Worm (Caenorhabditis elegans): Measurements from ENCODE around the gene W03C9.6.

The W03C9.6 gene

DNA sequence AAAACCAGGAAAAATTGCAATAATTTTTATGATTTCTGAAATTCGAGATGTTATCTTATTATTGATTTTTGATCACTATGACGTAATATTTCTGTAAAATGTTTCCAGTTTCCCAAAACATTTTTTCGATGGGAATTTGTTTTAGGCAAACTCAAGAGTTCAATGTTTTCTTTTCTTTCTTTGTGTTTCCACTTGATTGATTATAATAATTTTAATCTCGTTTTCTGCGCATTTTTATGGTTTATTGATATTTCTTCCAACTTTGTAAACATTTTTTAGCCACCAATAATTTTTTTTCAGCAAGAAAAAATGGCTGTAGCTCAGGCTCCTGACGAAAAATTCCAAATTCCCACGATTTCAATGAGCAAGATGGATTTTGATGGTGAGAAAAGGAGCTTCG lies at the start of gene W03C9.6:
TSS of gene W03C9.6 (plus strand) at position 301 of the 400 bp plus-strand sequence.
- TF ChIP-seq nhr-10 (tag; optimal IDR thresholded peaks at IDR 0.05) (no peak), ZK546.5 (tag; optimal IDR thresholded peaks at IDR 0.05) (no peak), aly-2 (tag; optimal IDR thresholded peaks at IDR 0.05) (no peak), fos-1 (tag; optimal IDR thresholded peaks at IDR 0.05) (no peak), Y55F3AM.14 (GFP tag; optimal IDR thresholded peaks at IDR 0.05) (no peak), snpc-4 (tag; optimal IDR thresholded peaks at IDR 0.05) (no peak), nhr-25 (tag; optimal IDR thresholded peaks at IDR 0.05) (no peak)

DNA sequence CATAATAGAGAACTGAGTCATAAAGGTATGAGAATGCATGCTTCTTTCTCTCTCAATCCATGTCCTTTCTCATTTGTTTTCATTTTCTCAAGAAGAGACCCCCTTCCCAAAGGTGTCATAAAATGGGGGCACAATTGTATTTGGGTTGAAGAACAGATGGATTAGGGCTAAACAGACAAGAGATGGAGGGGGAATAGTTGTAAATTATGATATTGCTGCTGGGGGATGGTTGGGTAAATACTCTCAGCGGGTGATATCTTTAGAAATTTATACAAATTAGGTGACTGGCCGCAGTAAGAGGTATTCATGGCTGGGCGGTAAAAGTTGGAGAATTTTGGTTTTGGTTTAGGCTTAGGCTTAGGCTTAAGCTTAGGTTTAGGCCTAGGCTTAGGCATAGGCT lies 49.3 kb upstream of the W03C9.6 start:
- TF ChIP-seq ceh-82 (tag; optimal IDR thresholded peaks at IDR 0.05) (no peak), ama-1 (optimal IDR thresholded peaks at IDR 0.05) (no peak), snpc-4 (tag; optimal IDR thresholded peaks at IDR 0.05) (no peak), ztf-1 (GFP tag; conservative IDR thresholded peaks at IDR 0.05) (no peak), R02D3.7 (tag; optimal IDR thresholded peaks at IDR 0.05) (no peak), ztf-4 (tag; optimal IDR thresholded peaks at IDR 0.05) (no peak), peb-1 (tag; optimal IDR thresholded peaks at IDR 0.05) (no peak), lin-11 (tag; optimal IDR thresholded peaks at IDR 0.05) (no peak), nhr-23 (tag; optimal IDR thresholded peaks at IDR 0.05) (no peak), dmd-4 (tag; optimal IDR thresholded peaks at IDR 0.05) (no peak)

DNA sequence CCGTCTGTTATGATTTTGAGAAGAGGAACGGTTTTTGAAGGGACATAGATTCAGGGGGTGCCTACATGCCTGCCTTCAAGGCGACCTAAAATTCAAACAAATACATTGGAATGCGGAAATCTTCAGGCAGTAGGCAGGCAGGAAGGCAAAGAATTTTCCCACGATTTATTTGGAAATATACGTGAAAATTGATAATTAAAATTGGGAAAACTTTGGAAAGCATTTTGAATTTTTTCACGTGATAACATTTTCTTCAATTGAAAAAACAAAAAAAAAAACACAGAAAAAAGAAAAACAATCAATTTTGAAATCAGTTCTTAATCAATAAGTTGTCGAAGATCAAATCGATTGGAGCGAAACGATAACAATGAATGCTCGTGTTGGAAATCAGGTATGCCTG lies 48.1 kb upstream of the W03C9.6 start, which contains the start of gene ZK930.4:
TSS of gene ZK930.4 (plus strand) at position 301 of the 400 bp plus-strand sequence.
- TF ChIP-seq egl-27 (tag; optimal IDR thresholded peaks at IDR 0.05) (no peak), unc-62 (GFP tag; optimal IDR thresholded peaks at IDR 0.05) (no peak), ceh-16 (tag; optimal IDR thresholded peaks at IDR 0.05) (no peak), nhr-77 (tag; optimal IDR thresholded peaks at IDR 0.05) (no peak), ztf-11 (tag; optimal IDR thresholded peaks at IDR 0.05) (no peak), F13H6.1 (tag; optimal IDR thresholded peaks at IDR 0.05) (no peak), R02D3.7 (tag; optimal IDR thresholded peaks at IDR 0.05) (no peak), nhr-129 (tag; optimal IDR thresholded peaks at IDR 0.05) (no peak), mdl-1 (tag; optimal IDR thresholded peaks at IDR 0.05) (no peak), lin-11 (tag; optimal IDR thresholded peaks at IDR 0.05) (no peak), ZK546.5 (tag; optimal IDR thresholded peaks at IDR 0.05) (no peak), sem-4 (tag; optimal IDR thresholded peaks at IDR 0.05) (no peak), elt-3 (tag; optimal IDR thresholded peaks at IDR 0.05) (no peak), nhr-6 (tag; optimal IDR thresholded peaks at IDR 0.05) (no peak), ama-1 (optimal IDR thresholded peaks at IDR 0.05) (no peak)

DNA sequence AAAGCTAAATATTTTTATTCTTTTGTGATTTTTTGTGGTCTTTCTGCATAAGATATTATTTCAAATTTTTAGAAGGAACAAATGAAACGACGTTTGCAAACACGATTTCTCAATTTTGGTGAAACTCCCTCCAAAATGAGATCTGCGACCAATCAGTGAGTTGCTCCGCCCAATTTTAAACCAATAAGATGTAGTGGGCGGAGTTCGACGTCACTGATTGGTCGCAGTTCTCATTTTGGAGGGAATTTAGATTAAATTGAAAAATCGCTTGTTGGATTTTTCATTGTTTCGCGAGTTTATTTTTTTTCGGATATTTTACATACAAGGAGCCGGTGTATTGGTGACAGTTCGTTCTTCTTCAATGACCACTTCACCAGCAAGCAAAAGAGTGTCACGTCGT lies 43.7 kb upstream of the W03C9.6 start:
- TF ChIP-seq F13H6.1 (tag; optimal IDR thresholded peaks at IDR 0.05) (no peak), dmd-4 (tag; optimal IDR thresholded peaks at IDR 0.05) (no peak), nhr-10 (tag; optimal IDR thresholded peaks at IDR 0.05) (no peak), lin-13 (GFP tag; optimal IDR thresholded peaks at IDR 0.05) (no peak), sem-4 (tag; optimal IDR thresholded peaks at IDR 0.05) (no peak), unc-55 (GFP tag; optimal IDR thresholded peaks at IDR 0.05) (no peak), ama-1 (optimal IDR thresholded peaks at IDR 0.05) (no peak), peb-1 (tag; optimal IDR thresholded peaks at IDR 0.05) (no peak), sma-3 (GFP tag; optimal IDR thresholded peaks at IDR 0.05) (no peak), ztf-11 (tag; optimal IDR thresholded peaks at IDR 0.05) (no peak), ZK546.5 (tag; optimal IDR thresholded peaks at IDR 0.05) (no peak)

DNA sequence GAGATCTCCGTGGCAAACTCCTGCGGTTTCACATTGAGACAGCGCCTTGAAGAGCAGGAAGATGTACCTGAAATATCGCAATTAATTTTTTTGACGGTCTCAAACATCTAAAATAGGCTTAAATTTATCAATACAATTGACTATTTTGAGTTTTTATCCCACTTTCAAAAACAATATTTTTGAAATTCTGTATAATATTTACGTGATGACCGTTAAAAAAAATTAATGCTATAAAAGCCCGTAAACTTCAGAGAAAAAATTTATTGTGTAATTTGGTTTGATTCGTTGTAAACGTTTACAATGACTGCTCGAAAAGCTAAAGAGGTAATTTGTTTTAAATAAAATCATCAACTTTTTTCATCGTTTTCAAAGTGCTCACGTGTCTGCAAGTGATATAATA lies 40.0 kb upstream of the W03C9.6 start, which contains the start of gene ZK930.7:
TSS of gene ZK930.7 (plus strand) at position 301 of the 400 bp plus-strand sequence.
- TF ChIP-seq unc-62 (GFP tag; optimal IDR thresholded peaks at IDR 0.05): no peak
- TF ChIP-seq snpc-4 (tag; optimal IDR thresholded peaks at IDR 0.05): no peak
- no peak for TF ChIP-seq nhr-237 (tag; optimal IDR thresholded peaks at IDR 0.05)
- TF ChIP-seq ZK546.5 (tag; optimal IDR thresholded peaks at IDR 0.05): no peak
- no peak for TF ChIP-seq skn-1 (tag; optimal IDR thresholded peaks at IDR 0.05)
- no peak for TF ChIP-seq ztf-1 (GFP tag; conservative IDR thresholded peaks at IDR 0.05)
- no peak for TF ChIP-seq nhr-129 (tag; optimal IDR thresholded peaks at IDR 0.05)
- TF ChIP-seq lin-39 (tag; optimal IDR thresholded peaks at IDR 0.05): no peak
- no peak for TF ChIP-seq sma-9 (GFP tag; optimal IDR thresholded peaks at IDR 0.05)
- no peak for TF ChIP-seq sma-9 (tag; optimal IDR thresholded peaks at IDR 0.05)
- TF ChIP-seq gmeb-1 (tag; optimal IDR thresholded peaks at IDR 0.05): no peak
- no peak for TF ChIP-seq ama-1 (optimal IDR thresholded peaks at IDR 0.05)
- no peak for TF ChIP-seq C34F6.9 (tag; optimal IDR thresholded peaks at IDR 0.05)
- TF ChIP-seq ceh-16 (tag; optimal IDR thresholded peaks at IDR 0.05): no peak
- no peak for TF ChIP-seq nhr-21 (tag; optimal IDR thresholded peaks at IDR 0.05)
- no peak for TF ChIP-seq nhr-25 (tag; optimal IDR thresholded peaks at IDR 0.05)
- no peak for TF ChIP-seq lin-13 (GFP tag; optimal IDR thresholded peaks at IDR 0.05)
- no peak for TF ChIP-seq F13H6.1 (tag; optimal IDR thresholded peaks at IDR 0.05)
- no peak for TF ChIP-seq sem-4 (tag; optimal IDR thresholded peaks at IDR 0.05)

Measured in whole organism, L2 larva.